Worm (Caenorhabditis elegans): Measurements from ENCODE around the gene iglr-2.

The iglr-2 gene

DNA sequence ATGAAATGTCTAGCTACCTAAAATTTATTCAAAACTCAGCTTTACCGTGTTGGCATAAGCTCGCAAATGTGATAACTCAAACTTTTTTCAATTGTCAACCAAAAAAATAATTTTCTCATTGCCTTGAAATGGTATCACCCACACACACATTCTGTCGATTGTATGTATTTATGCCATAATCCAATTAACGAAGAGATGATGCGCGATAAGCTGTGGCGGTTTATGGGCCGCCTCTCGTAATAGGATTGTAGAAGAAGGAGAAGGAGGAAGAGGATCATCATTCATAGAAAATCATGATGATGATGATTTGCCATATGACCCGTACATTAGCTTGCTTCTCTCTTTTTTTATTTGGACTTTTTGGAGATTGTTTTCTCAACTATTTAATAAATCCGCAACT, 41.9 kb downstream of the iglr-2 start:
- TF ChIP-seq elt-1 (tag; optimal IDR thresholded peaks at IDR 0.05; ENCODE audit: borderline replicate concordance, insufficient read depth) (peak; percentile 43), ces-1 (GFP tag; optimal IDR thresholded peaks at IDR 0.05) (peak; percentile 95), unc-62 (GFP tag; optimal IDR thresholded peaks at IDR 0.05) (no peak), ceh-83 (GFP tag; optimal IDR thresholded peaks at IDR 0.05) (no peak)

DNA sequence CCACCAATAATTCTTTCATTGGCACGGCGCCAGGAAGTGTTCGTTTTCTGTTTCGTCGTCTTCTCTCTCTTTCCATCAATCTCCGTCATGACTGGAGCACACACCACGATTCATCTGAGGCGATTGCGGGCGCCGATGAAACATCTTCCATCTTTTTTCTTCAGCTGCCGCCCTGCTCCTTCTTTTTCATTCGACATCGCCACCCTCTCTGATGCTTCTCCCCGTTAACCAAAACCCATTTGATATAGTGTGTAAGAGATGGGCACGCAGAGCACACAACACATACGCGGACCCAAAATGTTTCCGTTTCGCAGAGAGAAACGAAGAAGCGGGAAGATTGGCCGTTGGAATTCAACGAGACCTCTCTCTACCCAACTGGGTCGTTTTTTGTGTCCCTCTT, 43.6 kb downstream of the iglr-2 start:
- TF ChIP-seq sptf-1 (tag; optimal IDR thresholded peaks at IDR 0.05): peak; percentile 27
- peak; percentile 66 for TF ChIP-seq unc-120 (tag; optimal IDR thresholded peaks at IDR 0.05; ENCODE audit: poor library complexity, severe bottlenecking)
- no peak for TF ChIP-seq ceh-43 (GFP tag; optimal IDR thresholded peaks at IDR 0.05)

DNA sequence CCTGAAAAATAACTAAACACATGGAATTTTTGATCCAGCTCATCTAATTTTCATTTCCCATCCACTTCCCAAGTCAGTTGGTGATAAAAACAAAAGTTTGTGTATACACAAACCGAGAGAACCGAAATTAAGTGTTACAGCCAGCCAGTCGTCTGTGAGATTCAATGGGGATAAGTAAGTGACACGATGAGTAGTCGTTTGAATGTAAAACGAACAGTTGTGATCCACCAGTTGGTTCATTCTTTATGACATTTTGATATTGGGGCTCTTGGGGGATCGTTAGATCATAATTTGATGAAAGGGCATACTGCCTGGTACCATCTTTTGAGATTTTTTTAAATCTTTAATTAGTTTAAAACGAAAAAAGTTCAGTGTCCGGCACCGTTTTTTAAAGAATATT, 44.3 kb downstream of the iglr-2 start:
- no peak for TF ChIP-seq mls-2 (tag; optimal IDR thresholded peaks at IDR 0.05)
- peak; percentile 91 for TF ChIP-seq hlh-1 (tag; optimal IDR thresholded peaks at IDR 0.05)

DNA sequence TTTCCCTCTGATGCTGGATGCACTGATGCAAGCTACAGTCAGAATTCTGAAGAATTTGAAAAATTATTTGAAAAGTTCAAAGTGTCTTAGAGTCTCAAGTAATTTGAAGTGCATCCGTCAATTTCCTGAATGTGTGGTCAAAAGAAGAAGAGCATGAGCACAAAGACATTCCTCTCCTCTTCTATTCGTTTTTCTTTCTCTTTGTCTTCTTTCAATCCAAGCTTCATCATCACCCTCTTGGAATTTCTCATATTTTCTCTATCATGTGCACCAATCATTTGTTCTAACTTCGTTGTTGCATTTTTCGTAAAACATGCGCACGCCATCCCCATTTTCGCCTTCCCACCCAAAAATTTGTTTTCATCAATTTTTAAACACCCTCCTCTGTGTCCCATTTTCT, 45.1 kb downstream of the iglr-2 start:
- TF ChIP-seq nhr-2 (tag; optimal IDR thresholded peaks at IDR 0.05): no peak
- peak; percentile 23 for TF ChIP-seq ces-1 (GFP tag; optimal IDR thresholded peaks at IDR 0.05)

DNA sequence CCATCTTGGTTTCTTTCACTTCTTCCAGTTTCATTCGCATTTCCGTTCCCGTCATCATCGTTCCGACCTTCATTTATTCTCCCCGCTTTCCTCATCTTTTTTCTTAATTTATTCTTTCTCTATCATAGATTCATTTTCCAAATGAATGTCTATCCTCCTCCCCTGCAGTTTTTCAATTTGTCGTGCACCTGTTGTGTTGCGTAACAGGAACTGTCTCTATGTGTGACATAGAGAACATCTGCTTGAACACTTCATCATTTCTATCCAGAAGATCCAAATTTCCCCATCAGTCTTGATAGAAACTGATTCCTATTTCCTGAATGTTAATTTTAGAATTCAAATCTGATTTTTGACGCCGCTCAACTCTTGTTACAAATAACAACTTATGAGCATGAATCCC, 47.6 kb downstream of the iglr-2 start:
- TF ChIP-seq pha-4 (tag; optimal IDR thresholded peaks at IDR 0.05): no peak
- TF ChIP-seq nhr-2 (tag; optimal IDR thresholded peaks at IDR 0.05): peak; percentile 21
- peak; percentile 5 for TF ChIP-seq hlh-1 (tag; optimal IDR thresholded peaks at IDR 0.05)
- no peak for TF ChIP-seq cnd-1 (tag; optimal IDR thresholded peaks at IDR 0.05)
- peak; percentile 35 for TF ChIP-seq zip-8 (tag; optimal IDR thresholded peaks at IDR 0.05)

DNA sequence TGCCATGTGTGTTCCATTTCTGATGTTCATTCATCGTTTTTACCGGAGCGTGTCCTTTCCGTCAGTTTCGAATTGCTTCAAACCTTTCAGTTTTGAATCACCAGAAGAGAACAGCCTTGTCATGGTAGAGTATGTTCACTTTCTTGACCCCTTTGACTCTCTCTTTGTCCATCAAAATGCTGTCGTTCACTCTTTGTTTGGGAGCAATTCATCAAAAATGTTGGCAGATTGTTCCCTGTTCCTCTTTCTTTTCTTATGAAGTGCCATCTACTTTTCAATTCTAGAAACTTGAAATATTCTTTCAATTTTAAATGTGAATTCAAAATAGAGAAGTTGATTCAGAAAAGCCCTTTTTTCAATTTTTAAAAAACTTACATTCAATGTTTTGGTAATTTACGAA, 49.8 kb downstream of the iglr-2 start:
- TF ChIP-seq unc-62 (GFP tag; optimal IDR thresholded peaks at IDR 0.05) (no peak), zip-8 (tag; optimal IDR thresholded peaks at IDR 0.05) (no peak), nhr-2 (tag; optimal IDR thresholded peaks at IDR 0.05) (peak; percentile 4), ztf-11 (tag; optimal IDR thresholded peaks at IDR 0.05) (no peak), lin-13 (tag; optimal IDR thresholded peaks at IDR 0.05) (no peak), lin-32 (GFP tag; optimal IDR thresholded peaks at IDR 0.05) (no peak), unc-120 (tag; optimal IDR thresholded peaks at IDR 0.05; ENCODE audit: poor library complexity, severe bottlenecking) (no peak), sem-2 (GFP tag; optimal IDR thresholded peaks at IDR 0.05) (no peak)

DNA sequence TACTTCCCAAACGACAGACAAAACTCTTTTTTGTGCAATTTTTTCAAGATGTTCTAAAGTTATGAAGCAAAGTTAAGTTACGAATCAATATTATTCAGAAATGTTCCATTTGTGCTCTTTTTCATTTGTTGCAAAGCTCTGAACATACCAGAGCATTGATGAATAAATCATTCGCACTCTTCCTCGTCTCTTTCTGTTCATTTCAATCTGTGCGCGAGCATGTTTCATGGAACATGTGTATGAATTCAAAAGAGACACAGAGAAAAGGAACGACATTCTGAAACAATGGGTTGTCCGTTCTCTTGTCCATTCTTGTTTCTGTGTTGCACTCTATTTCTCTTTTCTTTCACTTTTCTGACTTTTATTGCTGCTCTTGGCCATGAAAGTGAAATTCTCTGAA, 50.8 kb downstream of the iglr-2 start:
- TF ChIP-seq bed-3 (GFP tag; optimal IDR thresholded peaks at IDR 0.05): no peak

DNA sequence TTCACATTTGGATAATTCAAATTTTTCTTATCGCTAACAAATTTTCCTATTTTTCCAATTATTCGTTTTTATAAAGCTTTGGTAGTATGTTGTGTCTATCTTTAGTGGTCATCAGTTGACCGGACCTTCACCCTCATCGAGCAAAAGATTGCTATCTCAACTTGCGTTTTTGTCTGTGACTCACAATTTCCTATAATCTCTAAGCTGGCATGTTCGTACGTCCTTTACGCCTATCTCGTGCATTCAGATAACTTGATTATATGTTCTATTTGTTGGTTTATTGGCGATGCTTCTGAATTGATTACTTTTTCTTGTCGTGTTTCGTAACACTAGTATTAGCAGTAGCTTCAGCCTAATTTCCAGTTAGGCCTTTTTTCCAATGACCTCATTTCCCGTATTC, 51.5 kb downstream of the iglr-2 start:
- TF ChIP-seq nhr-2 (tag; optimal IDR thresholded peaks at IDR 0.05): peak; percentile 75
- TF ChIP-seq M03D4.4 (tag; optimal IDR thresholded peaks at IDR 0.05): no peak
- no peak for TF ChIP-seq lin-32 (GFP tag; optimal IDR thresholded peaks at IDR 0.05)
- no peak for TF ChIP-seq unc-39 (tag; optimal IDR thresholded peaks at IDR 0.05)
- peak; percentile 74 for TF ChIP-seq ces-1 (GFP tag; optimal IDR thresholded peaks at IDR 0.05)
- TF ChIP-seq zip-8 (tag; optimal IDR thresholded peaks at IDR 0.05): no peak
- no peak for TF ChIP-seq elt-3 (tag; optimal IDR thresholded peaks at IDR 0.05)
- peak; percentile 96 for TF ChIP-seq elt-1 (tag; optimal IDR thresholded peaks at IDR 0.05; ENCODE audit: borderline replicate concordance, insufficient read depth)

DNA sequence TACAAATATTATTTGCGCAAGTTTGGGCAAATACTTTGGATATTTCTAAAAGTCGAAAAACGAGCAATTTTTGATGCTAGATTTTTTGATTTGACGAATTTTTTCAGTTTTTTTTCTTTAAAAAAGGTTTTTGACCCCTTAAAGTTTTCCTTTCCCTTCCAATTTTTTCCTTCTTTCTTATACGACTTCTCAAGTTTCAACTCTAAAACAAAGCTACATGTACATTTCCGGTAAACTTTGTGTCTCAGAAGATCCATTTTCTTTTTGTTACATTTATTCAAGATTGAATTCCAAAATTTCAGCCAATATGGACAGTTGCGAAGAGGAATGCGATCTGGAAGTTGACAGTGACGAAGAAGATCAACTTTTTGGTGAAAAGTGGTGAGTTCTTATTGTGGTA, 52.3 kb downstream of the iglr-2 start, which contains the start of gene mig-10:
Gene mig-10, plus strand, starts transcription at position 301 of the 400 bp plus-strand sequence.
- no peak for TF ChIP-seq bed-3 (GFP tag; optimal IDR thresholded peaks at IDR 0.05)
- TF ChIP-seq nhr-12 (tag; optimal IDR thresholded peaks at IDR 0.05): no peak
- TF ChIP-seq mep-1 (tag; optimal IDR thresholded peaks at IDR 0.05): no peak
- TF ChIP-seq mab-5 (tag; optimal IDR thresholded peaks at IDR 0.05): no peak
- no peak for TF ChIP-seq mls-2 (tag; optimal IDR thresholded peaks at IDR 0.05)
- TF ChIP-seq nhr-28 (tag; optimal IDR thresholded peaks at IDR 0.05): no peak
- no peak for TF ChIP-seq ztf-11 (tag; optimal IDR thresholded peaks at IDR 0.05)
